Worm (Caenorhabditis elegans) whole organism, L4/young adult: ENCODE data around the gene ZK662.6.

ENCODE experiments used
- W03F9.2 ChIP-seq: fragments of 150-350 bp; optimal IDR thresholded peaks from 2 replicates; lab custom pipeline; 2014; ENCODE audit warnings: missing biosample characterization, missing genetic modification characterization
- dao-5 ChIP-seq: sonication (generic microtip); optimal IDR thresholded peaks from 2 replicates; lab custom pipeline; 2016; ENCODE audit warnings: missing genotype, missing genetic modification characterization, moderate library complexity, missing compliant biosample characterization
- him-1 ChIP-seq: sonication (generic microtip); optimal IDR thresholded peaks from 2 replicates; lab custom pipeline; 2016; ENCODE audit warnings: missing genotype, missing genetic modification reagents, missing genetic modification characterization, missing compliant biosample characterization

- no peak for TF ChIP-seq him-1 (tag; lab: Kevin White, UChicago)
- no peak for TF ChIP-seq dao-5 (tag; lab: Kevin White, UChicago)
- TF ChIP-seq W03F9.2 (tag; lab: Kevin White, UChicago): no peak
Measured at ce11 chrX:15768532-15768931, 50.1 kb downstream of the ZK662.6 start.
